Fruit fly (Drosophila melanogaster): ENCODE measurements around the gene He.

Gene He

DNA sequence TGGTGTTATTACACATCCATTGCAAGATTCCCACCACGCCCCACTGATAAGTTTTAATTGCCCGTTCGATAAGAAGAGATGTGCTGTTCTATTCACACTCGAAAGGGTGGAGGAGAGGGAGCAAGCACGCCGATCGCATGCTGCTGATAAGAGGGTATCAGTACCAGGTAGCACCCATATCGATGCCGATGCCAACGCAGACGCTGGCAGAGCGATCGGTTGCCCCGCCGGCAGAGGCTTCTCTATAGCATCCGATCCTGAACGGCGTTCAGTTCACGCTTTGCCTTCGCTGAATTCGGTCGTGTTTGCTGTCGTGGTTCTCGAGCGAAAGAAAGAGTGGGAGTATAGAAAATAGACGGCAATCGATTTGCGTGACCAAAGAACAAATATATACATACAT is 40.7 kb upstream of the He start (continued):
- no peak for TF ChIP-seq Six4 (GFP tag; optimal IDR thresholded peaks at IDR 0.05)
- 0 out of 3 replicates have a peak, but pooled peaks have one; percentile 53 for TF ChIP-seq CG11456 (GFP tag; IDR thresholded peaks at IDR 0.05)
- TF ChIP-seq ewg (GFP tag; optimal IDR thresholded peaks at IDR 0.05) = no peak
- no peak for TF ChIP-seq Hsf (GFP tag; optimal IDR thresholded peaks at IDR 0.05)
- TF ChIP-seq CG8944 (GFP tag; optimal IDR thresholded peaks at IDR 0.05) = no peak
- TF ChIP-seq Kr (GFP tag; optimal IDR thresholded peaks at IDR 0.05) = no peak
- peak; percentile 86 for TF ChIP-seq mirr (GFP tag; optimal IDR thresholded peaks at IDR 0.05)
- TF ChIP-seq fru (optimal IDR thresholded peaks at IDR 0.05) = no peak
- TF ChIP-seq CG7987 (GFP tag; optimal IDR thresholded peaks at IDR 0.05) = peak; percentile 72
- peak; percentile 57; the same call in 1 of the 3 replicates for TF ChIP-seq so (GFP tag; IDR thresholded peaks at IDR 0.05)
- TF ChIP-seq kay (GFP tag; optimal IDR thresholded peaks at IDR 0.05) = peak; percentile 3
- no peak for TF ChIP-seq CG1603 (tag; optimal IDR thresholded peaks at IDR 0.05)
- no peak for TF ChIP-seq Trl (optimal IDR thresholded peaks at IDR 0.05)
- TF ChIP-seq Trl (GFP tag; optimal IDR thresholded peaks at IDR 0.05) = no peak
- TF ChIP-seq PHDP (tag; optimal IDR thresholded peaks at IDR 0.05) = no peak
- no peak for TF ChIP-seq HLH3B (GFP tag; IDR thresholded peaks at IDR 0.05)
- TF ChIP-seq CG10321 (GFP tag; IDR thresholded peaks at IDR 0.05) = no peak
- 0 out of 2 replicates have a peak, but pooled peaks have one; percentile 11 for TF ChIP-seq CG11247 (GFP tag; IDR thresholded peaks at IDR 0.05)
- TF ChIP-seq CG13424 (tag; optimal IDR thresholded peaks at IDR 0.05) = no peak
- TF ChIP-seq peb (GFP tag; IDR thresholded peaks at IDR 0.05) = no peak
- no peak for TF ChIP-seq ken (GFP tag; IDR thresholded peaks at IDR 0.05)
- TF ChIP-seq knrl (GFP tag; IDR thresholded peaks at IDR 0.05; ENCODE audit: partially characterized antibody) = no peak
- TF ChIP-seq Med (GFP tag) = peak; percentile 62
- TF ChIP-seq ftz-f1 (GFP tag; optimal IDR thresholded peaks at IDR 0.05) = no peak
- TF ChIP-seq Vsx1 (GFP tag; optimal IDR thresholded peaks at IDR 0.05) = peak; percentile 11
- TF ChIP-seq hkb (optimal IDR thresholded peaks at IDR 0.05) = no peak
- no peak for TF ChIP-seq hkb (GFP tag; IDR thresholded peaks at IDR 0.05)
- TF ChIP-seq cwo (GFP tag; optimal IDR thresholded peaks at IDR 0.05) = peak; percentile 89
- TF ChIP-seq Xbp1 (GFP tag; optimal IDR thresholded peaks at IDR 0.05) = no peak
- TF ChIP-seq CG12071 (GFP tag; optimal IDR thresholded peaks at IDR 0.05) = peak; percentile 5
- no peak for TF ChIP-seq Nf-YC (tag; optimal IDR thresholded peaks at IDR 0.05)
- TF ChIP-seq cad (GFP tag; optimal IDR thresholded peaks at IDR 0.05) = no peak
- TF ChIP-seq crol (GFP tag; IDR thresholded peaks at IDR 0.05) = no peak
- TF ChIP-seq pita (GFP tag; optimal IDR thresholded peaks at IDR 0.05) = no peak
- no peak for TF ChIP-seq da (GFP tag; optimal IDR thresholded peaks at IDR 0.05)
- no peak for TF ChIP-seq dmrt11E (tag; optimal IDR thresholded peaks at IDR 0.05)
- TF ChIP-seq CG32772 (GFP tag; IDR thresholded peaks at IDR 0.05) = no peak
- no peak for TF ChIP-seq psq (GFP tag; optimal IDR thresholded peaks at IDR 0.05)
- no peak for TF ChIP-seq CG3407 (GFP tag; optimal IDR thresholded peaks at IDR 0.05)
- peak; percentile 98 for TF ChIP-seq grn (GFP tag; optimal IDR thresholded peaks at IDR 0.05)
- peak; percentile 30; the same call in 1 of the 2 replicates for TF ChIP-seq amos (GFP tag; IDR thresholded peaks at IDR 0.05; ENCODE audit: partially characterized antibody)
- 0 out of 2 replicates have a peak, but pooled peaks have one; percentile 7 for TF ChIP-seq CG14441 (GFP tag; IDR thresholded peaks at IDR 0.05)
- TF ChIP-seq pnt (GFP tag; optimal IDR thresholded peaks at IDR 0.05) = no peak
- no peak for TF ChIP-seq slbo (GFP tag; IDR thresholded peaks at IDR 0.05)
- TF ChIP-seq Chrac-16 (GFP tag; optimal IDR thresholded peaks at IDR 0.05) = no peak
- TF ChIP-seq CG4404 (GFP tag; IDR thresholded peaks at IDR 0.05) = no peak
- no peak; the same call in 1 of the 2 replicates for TF ChIP-seq Bgb (GFP tag; IDR thresholded peaks at IDR 0.05; ENCODE audit: partially characterized antibody)
- no peak for TF ChIP-seq Rx (GFP tag; IDR thresholded peaks at IDR 0.05)
- TF ChIP-seq chn (GFP tag; optimal IDR thresholded peaks at IDR 0.05) = no peak
- TF ChIP-seq scrt (GFP tag; optimal IDR thresholded peaks at IDR 0.05) = no peak
- no peak for TF ChIP-seq Oaz (GFP tag; IDR thresholded peaks at IDR 0.05)
- TF ChIP-seq Opbp (GFP tag; IDR thresholded peaks at IDR 0.05; ENCODE audit: partially characterized antibody) = no peak
- TF ChIP-seq sd (tag; optimal IDR thresholded peaks at IDR 0.05) = peak; percentile 37

Data from whole organism, embryonic.